Worm (Caenorhabditis elegans) whole organism, mixed stage, embryonic: ENCODE measurements around the gene tomm-22.

Source experiments
- M03D4.4 ChIP-seq: sonication (generic microtip); optimal IDR thresholded peaks from 2 replicates; lab custom pipeline; 2017; ENCODE audit warnings: mild to moderate bottlenecking, missing genetic modification characterization, missing compliant biosample characterization
- bed-3 ChIP-seq: fragments of 200-800 bp; sonication (Bioruptor generic); optimal IDR thresholded peaks from 3 replicates; lab custom pipeline; 2018; ENCODE audit warnings: mild to moderate bottlenecking, missing genetic modification characterization, moderate library complexity, missing compliant biosample characterization
- blmp-1 ChIP-seq: fragments of 150-350 bp; optimal IDR thresholded peaks from 2 replicates; lab custom pipeline; 2014; ENCODE audit warnings: missing biosample characterization, missing genetic modification characterization
- ceh-39 ChIP-seq: fragments of 150-350 bp; optimal IDR thresholded peaks from 2 replicates; lab custom pipeline; 2014; ENCODE audit warnings: missing biosample characterization, missing genetic modification characterization
- ceh-43 ChIP-seq: fragments of 200-800 bp; sonication (Bioruptor generic); optimal IDR thresholded peaks from 2 replicates; lab custom pipeline; 2018; ENCODE audit warnings: mild to moderate bottlenecking, missing genetic modification characterization, moderate library complexity, missing compliant biosample characterization
- ceh-83 ChIP-seq: fragments of 200-800 bp; sonication (Bioruptor generic); optimal IDR thresholded peaks from 2 replicates; lab custom pipeline; 2018; ENCODE audit warnings: mild to moderate bottlenecking, missing genetic modification characterization, missing compliant biosample characterization
- ces-1 ChIP-seq: fragments of 150-350 bp; optimal IDR thresholded peaks from 2 replicates; lab custom pipeline; 2014; ENCODE audit warnings: missing biosample characterization, missing genetic modification reagents, missing genetic modification characterization
- cnd-1 ChIP-seq: fragments of 200-800 bp; sonication (Bioruptor generic); optimal IDR thresholded peaks from 2 replicates; lab custom pipeline; 2018; ENCODE audit warnings: mild to moderate bottlenecking, missing genetic modification characterization, missing compliant biosample characterization
- drap-1 ChIP-seq: fragments of 200-800 bp; sonication (Bioruptor generic); optimal IDR thresholded peaks from 3 replicates; lab custom pipeline; 2018; ENCODE audit warnings: mild to moderate bottlenecking, missing genetic modification characterization, missing compliant biosample characterization
- elt-1 ChIP-seq: sonication (generic microtip); optimal IDR thresholded peaks from 2 replicates; lab custom pipeline; 2017; ENCODE audit warnings: missing genetic modification characterization, mild to moderate bottlenecking, missing compliant biosample characterization, antibody characterized with exemption, moderate library complexity, borderline replicate concordance; ENCODE audit not compliant: insufficient read depth
- elt-3 ChIP-seq: fragments of 150-350 bp; optimal IDR thresholded peaks from 2 replicates; lab custom pipeline; 2014; ENCODE audit warnings: missing biosample characterization, missing genetic modification characterization
- flh-1 ChIP-seq: fragments of 200-800 bp; sonication (Bioruptor generic); optimal IDR thresholded peaks from 2 replicates; lab custom pipeline; 2018; ENCODE audit warnings: mild to moderate bottlenecking, missing genetic modification characterization, moderate library complexity, missing compliant biosample characterization
- ham-2 ChIP-seq: fragments of 200-800 bp; sonication (Bioruptor generic); optimal IDR thresholded peaks from 2 replicates; lab custom pipeline; 2018; ENCODE audit warnings: mild to moderate bottlenecking, missing genetic modification characterization, missing compliant biosample characterization
- hlh-1 ChIP-seq: fragments of 150-350 bp; optimal IDR thresholded peaks from 2 replicates; lab custom pipeline; 2014; ENCODE audit warnings: missing biosample characterization, missing genetic modification reagents, missing genetic modification characterization
- lin-13 ChIP-seq: fragments of 150-350 bp; optimal IDR thresholded peaks from 2 replicates; lab custom pipeline; 2014; ENCODE audit warnings: missing biosample characterization, missing genetic modification characterization
- lin-32 ChIP-seq: fragments of 200-800 bp; sonication (Bioruptor generic); optimal IDR thresholded peaks from 2 replicates; lab custom pipeline; 2018; ENCODE audit warnings: mild to moderate bottlenecking, missing genetic modification characterization, missing compliant biosample characterization
- lsy-2 ChIP-seq: fragments of 150-350 bp; optimal IDR thresholded peaks from 2 replicates; lab custom pipeline; 2014; ENCODE audit warnings: missing biosample characterization, missing genetic modification characterization
- mep-1 ChIP-seq: fragments of 150-350 bp; optimal IDR thresholded peaks from 2 replicates; lab custom pipeline; 2017; ENCODE audit warnings: missing biosample characterization, missing genetic modification reagents, missing genetic modification characterization, inconsistent platforms
- mls-2 ChIP-seq: sonication (generic microtip); optimal IDR thresholded peaks from 2 replicates; lab custom pipeline; 2016; ENCODE audit warnings: mild to moderate bottlenecking, missing genetic modification characterization, moderate library complexity, missing compliant biosample characterization
- nhr-12 ChIP-seq: fragments of 150-350 bp; optimal IDR thresholded peaks from 2 replicates; lab custom pipeline; 2014; ENCODE audit warnings: missing biosample characterization, missing genetic modification characterization
- nhr-2 ChIP-seq: fragments of 150-350 bp; optimal IDR thresholded peaks from 2 replicates; lab custom pipeline; 2014; ENCODE audit warnings: missing biosample characterization, missing genetic modification characterization
- nhr-28 ChIP-seq: fragments of 150-350 bp; optimal IDR thresholded peaks from 2 replicates; lab custom pipeline; 2014; ENCODE audit warnings: missing biosample characterization, missing genetic modification characterization
- nhr-76 ChIP-seq: sonication (generic microtip); optimal IDR thresholded peaks from 2 replicates; lab custom pipeline; 2017; ENCODE audit warnings: missing biosample characterization, missing genetic modification characterization
- pha-4 ChIP-seq: fragments of 150-350 bp; optimal IDR thresholded peaks from 2 replicates; lab custom pipeline; 2018; ENCODE audit warnings: missing biosample characterization, missing genetic modification reagents, missing genetic modification characterization
- sem-2 ChIP-seq: fragments of 200-800 bp; sonication (Bioruptor generic); optimal IDR thresholded peaks from 2 replicates; lab custom pipeline; 2018; ENCODE audit warnings: mild to moderate bottlenecking, missing genetic modification characterization, missing compliant biosample characterization
- snpc-4 ChIP-seq: fragments of 150-350 bp; optimal IDR thresholded peaks from 2 replicates; lab custom pipeline; 2014; ENCODE audit warnings: missing biosample characterization, missing genetic modification characterization
- sptf-1 ChIP-seq: sonication (generic microtip); optimal IDR thresholded peaks from 2 replicates; lab custom pipeline; 2017; ENCODE audit warnings: mild to moderate bottlenecking, missing genetic modification characterization, moderate library complexity, missing compliant biosample characterization
- unc-120 ChIP-seq: sonication (generic microtip); optimal IDR thresholded peaks from 2 replicates; lab custom pipeline; 2017; ENCODE audit warnings: missing genetic modification characterization, missing compliant biosample characterization; ENCODE audit not compliant: poor library complexity, severe bottlenecking
- unc-39 ChIP-seq: fragments of 150-350 bp; optimal IDR thresholded peaks from 2 replicates; lab custom pipeline; 2014; ENCODE audit warnings: missing biosample characterization, missing genetic modification characterization
- zip-8 ChIP-seq: fragments of 150-350 bp; optimal IDR thresholded peaks from 2 replicates; lab custom pipeline; 2014; ENCODE audit warnings: missing biosample characterization, missing genetic modification characterization
- ztf-11 ChIP-seq: fragments of 150-350 bp; optimal IDR thresholded peaks from 2 replicates; lab custom pipeline; 2014; ENCODE audit warnings: missing biosample characterization, missing genetic modification characterization

tomm-22 gene

DNA sequence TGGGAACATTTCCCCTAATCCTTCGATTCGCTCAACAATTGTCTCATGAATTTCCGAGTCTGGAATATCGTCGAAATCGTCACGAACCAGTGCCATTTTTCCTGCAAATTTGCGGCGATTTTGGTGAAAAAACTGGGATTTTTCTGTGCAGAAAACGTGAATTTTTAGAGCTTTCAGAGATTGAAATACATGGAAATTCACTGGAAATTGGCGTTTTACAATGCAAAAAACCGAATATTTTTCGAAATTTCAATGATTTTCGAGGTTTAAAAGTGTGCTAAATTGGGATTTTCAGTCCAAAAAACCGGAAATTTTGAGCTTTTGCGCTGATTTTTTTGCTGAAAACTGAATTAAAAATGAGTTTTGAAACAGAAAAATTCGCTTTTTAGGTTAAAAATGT, at the start of gene tomm-22:
Gene tomm-22, minus strand, starts transcription at position 101 of the 400 bp plus-strand sequence.
- TF ChIP-seq sptf-1 (tag; lab: Kevin White, UChicago) = no peak
- TF ChIP-seq nhr-76 = no peak
- TF ChIP-seq nhr-12 = no peak
- no peak for TF ChIP-seq blmp-1
- no peak for TF ChIP-seq ceh-39
- TF ChIP-seq nhr-2 (tag; lab: Kevin White, UChicago) = no peak
- no peak for TF ChIP-seq ces-1 (GFP tag; lab: Kevin White, UChicago)
- TF ChIP-seq ceh-43 (GFP tag; lab: Kevin White, UChicago) = no peak
- TF ChIP-seq snpc-4 (tag; lab: Kevin White, UChicago) = no peak
- TF ChIP-seq mls-2 (tag; lab: Kevin White, UChicago) = no peak
- no peak for TF ChIP-seq ztf-11

DNA sequence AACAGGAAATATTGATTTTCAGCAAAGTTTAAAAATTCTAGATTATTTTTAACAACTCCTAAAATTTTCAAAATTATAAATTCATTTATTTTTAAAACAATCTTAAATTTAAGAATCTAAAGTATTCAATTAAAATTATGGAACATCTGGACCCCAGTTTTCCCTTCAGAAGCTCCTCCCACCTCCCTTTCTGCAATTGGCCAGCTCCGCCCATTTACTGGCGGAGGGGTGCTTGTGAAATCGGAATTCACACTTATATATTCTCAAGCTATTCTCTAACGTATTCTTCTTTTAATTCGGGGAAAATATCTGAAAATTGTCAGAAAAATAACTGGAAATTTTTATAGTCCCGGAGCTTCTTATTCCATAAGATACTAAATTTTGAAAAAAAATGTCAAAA, 45.5 kb upstream of the tomm-22 start, which contains the start of gene mab-9:
Gene mab-9, plus strand, starts transcription at position 260 of the 400 bp plus-strand sequence.
- no peak for TF ChIP-seq snpc-4 (tag; lab: Kevin White, UChicago)
- no peak for TF ChIP-seq unc-39
- no peak for TF ChIP-seq nhr-28 (tag; lab: Kevin White, UChicago)
- no peak for TF ChIP-seq lin-13

DNA sequence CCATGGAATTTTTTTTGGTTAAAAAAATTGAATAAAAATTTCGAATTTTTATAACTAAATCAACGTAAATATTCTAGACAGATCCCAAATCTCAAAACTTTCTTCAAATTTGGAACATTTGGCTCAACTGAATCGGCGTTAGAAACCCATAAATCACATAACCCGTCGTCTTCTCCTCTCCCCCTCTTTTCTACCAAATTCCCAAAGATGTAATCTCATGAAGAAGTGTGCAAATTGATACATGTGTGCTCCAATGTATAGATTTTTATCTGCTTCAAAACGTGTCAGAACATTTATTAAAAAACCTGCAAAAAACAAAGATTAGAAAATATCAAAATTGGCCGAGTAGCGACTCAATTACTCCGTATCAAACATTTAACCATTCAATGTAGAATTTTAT, 42.4 kb upstream of the tomm-22 start:
- TF ChIP-seq ceh-39 (no peak), nhr-12 (no peak), hlh-1 (no peak), lin-32 (GFP tag; lab: Kevin White, UChicago) (no peak), sem-2 (GFP tag; lab: Kevin White, UChicago) (no peak), mls-2 (tag; lab: Kevin White, UChicago) (no peak), blmp-1 (no peak), ceh-83 (GFP tag; lab: Kevin White, UChicago) (no peak), cnd-1 (tag; lab: Kevin White, UChicago) (no peak), unc-120 (tag; lab: Kevin White, UChicago) (no peak), lsy-2 (tag; lab: Kevin White, UChicago) (no peak), unc-39 (no peak), bed-3 (no peak), ham-2 (GFP tag; lab: Kevin White, UChicago) (no peak), ceh-43 (GFP tag; lab: Kevin White, UChicago) (no peak), mep-1 (tag; lab: Kevin White, UChicago) (no peak), flh-1 (no peak)
- TF ChIP-seq, all 35 proteins: peak for 0

DNA sequence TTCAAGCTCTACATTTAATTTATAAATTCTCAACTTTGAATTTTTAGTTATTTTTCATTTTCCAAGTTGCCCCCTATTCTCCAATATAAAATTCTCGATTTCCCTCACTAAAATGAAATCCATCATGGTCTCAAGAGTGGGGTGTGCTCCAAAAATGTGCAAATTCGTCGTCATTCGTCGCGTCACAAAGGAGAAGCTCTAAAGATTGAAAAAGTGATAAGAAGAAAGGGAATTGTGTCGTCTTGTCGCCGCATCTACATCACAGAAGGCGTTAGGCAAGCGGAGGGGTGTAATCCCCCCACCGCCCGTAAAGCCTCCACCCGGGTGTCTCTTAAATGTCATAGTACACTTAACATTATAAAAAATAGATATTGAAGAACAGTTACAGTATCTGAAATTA, 41.7 kb upstream of the tomm-22 start:
- TF ChIP-seq sem-2 (GFP tag; lab: Kevin White, UChicago) = no peak
- TF ChIP-seq unc-120 (tag; lab: Kevin White, UChicago) = no peak
- no peak for TF ChIP-seq ceh-83 (GFP tag; lab: Kevin White, UChicago)
- TF ChIP-seq nhr-76 = no peak
- TF ChIP-seq ham-2 (GFP tag; lab: Kevin White, UChicago) = no peak
- TF ChIP-seq lsy-2 (tag; lab: Kevin White, UChicago) = no peak
- TF ChIP-seq bed-3 = no peak
- no peak for TF ChIP-seq ces-1 (GFP tag; lab: Kevin White, UChicago)
- TF ChIP-seq elt-1 (tag; lab: Kevin White, UChicago) = no peak
- no peak for TF ChIP-seq nhr-2 (tag; lab: Kevin White, UChicago)
- no peak for TF ChIP-seq sptf-1 (tag; lab: Kevin White, UChicago)
- TF ChIP-seq mls-2 (tag; lab: Kevin White, UChicago) = no peak
- TF ChIP-seq unc-39 = no peak
- no peak for TF ChIP-seq blmp-1
- no peak for TF ChIP-seq nhr-28 (tag; lab: Kevin White, UChicago)

DNA sequence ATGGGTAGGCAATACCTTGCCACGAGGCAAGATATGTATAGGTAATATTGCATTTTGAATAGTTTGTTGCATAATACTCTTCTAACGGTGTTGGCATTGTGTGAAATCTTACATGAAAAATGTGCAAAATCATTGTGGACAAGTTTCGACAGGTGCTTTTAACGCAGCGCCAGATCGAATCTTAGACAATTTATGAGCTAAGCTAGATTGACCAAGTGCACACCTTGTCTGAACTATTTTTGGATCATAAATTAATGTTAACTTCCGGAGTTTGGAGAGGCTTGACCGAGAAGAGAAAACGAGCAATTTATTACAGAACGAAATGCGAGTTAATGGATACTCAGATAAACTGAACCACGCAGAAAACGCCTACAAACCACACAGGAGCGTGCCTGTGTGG, 39.0 kb upstream of the tomm-22 start, which contains the start of gene srh-105:
Gene srh-105, minus strand, starts transcription at position 101 of the 400 bp plus-strand sequence.
- no peak for TF ChIP-seq snpc-4 (tag; lab: Kevin White, UChicago)
- no peak for TF ChIP-seq elt-1 (tag; lab: Kevin White, UChicago)
- no peak for TF ChIP-seq blmp-1
- no peak for TF ChIP-seq flh-1
- no peak for TF ChIP-seq elt-3 (tag; lab: Kevin White, UChicago)
- TF ChIP-seq mls-2 (tag; lab: Kevin White, UChicago) = no peak
- TF ChIP-seq M03D4.4 (tag; lab: Kevin White, UChicago) = no peak
- no peak for TF ChIP-seq ceh-83 (GFP tag; lab: Kevin White, UChicago)
- no peak for TF ChIP-seq nhr-12
- no peak for TF ChIP-seq nhr-2 (tag; lab: Kevin White, UChicago)
- no peak for TF ChIP-seq pha-4
- TF ChIP-seq drap-1 = no peak
- TF ChIP-seq zip-8 (tag; lab: Kevin White, UChicago) = no peak
